Worm (Caenorhabditis elegans) whole organism, L3 larva: ENCODE measurements around the gene F53B2.8.

Experiments used
- aly-2 ChIP-seq: fragments of 150-350 bp; optimal IDR thresholded peaks from 2 replicates; lab custom pipeline; 2014; ENCODE audit warnings: missing biosample characterization, missing genetic modification characterization
- elt-1 ChIP-seq: fragments of 150-350 bp; optimal IDR thresholded peaks from 2 replicates; lab custom pipeline; 2014; ENCODE audit warnings: missing biosample characterization, missing genetic modification characterization
- elt-3 ChIP-seq, 3 experiments: fragments of 150-350 bp in 1 of 3; sonication (generic microtip) in 2 of 3; optimal IDR thresholded peaks; 2 replicates in 2 of 3; 4 replicates in 1 of 3; lab custom pipeline; 2014 to 2017; ENCODE audit warnings: missing biosample characterization in 3 of 3, missing genetic modification characterization in 3 of 3
- fkh-10 ChIP-seq: sonication (generic microtip); optimal IDR thresholded peaks from 2 replicates; lab custom pipeline; 2017; ENCODE audit warnings: missing biosample characterization, missing genetic modification reagents, missing genetic modification characterization
- pha-4 ChIP-seq: fragments of 150-350 bp; optimal IDR thresholded peaks from 2 replicates; lab custom pipeline; 2014; ENCODE audit warnings: missing biosample characterization, missing genetic modification reagents, missing genetic modification characterization
- unc-62 ChIP-seq: fragments of 150-350 bp; sonication (generic microtip); optimal IDR thresholded peaks from 4 replicates; lab custom pipeline; 2014; ENCODE audit warnings: missing biosample characterization, missing genetic modification reagents, missing genetic modification characterization

- TF ChIP-seq pha-4 (tag; lab: Kevin White, UChicago) = no peak
- no peak for TF ChIP-seq fkh-10 (GFP tag; lab: Kevin White, UChicago)
- TF ChIP-seq elt-1 (tag; lab: Kevin White, UChicago) = no peak
- no peak for TF ChIP-seq elt-3 (tag; optimal IDR thresholded peaks at IDR 0.05; lab: Kevin White, UChicago)
- TF ChIP-seq unc-62 (GFP tag; lab: Kevin White, UChicago) = no peak
- no peak for TF ChIP-seq aly-2 (tag; lab: Kevin White, UChicago)
These were observed 21.8 kb upstream of the F53B2.8 start for ce11 chrIV:12549014-12549413.
